Fruit fly (Drosophila melanogaster) whole organism, prepupa: ENCODE measurements around the gene Nepl12.

Experiments used
- Blimp-1 ChIP-seq: fragments of 200-800 bp; sonication (Bioruptor generic); optimal IDR thresholded peaks from 3 replicates; lab custom pipeline; 2017; ENCODE audit warnings: missing biosample characterization, missing genetic modification characterization, mild to moderate bottlenecking, moderate library complexity, missing genetic modification reagents
- CG10631 ChIP-seq: fragments of 200-800 bp; sonication (Bioruptor generic); optimal IDR thresholded peaks from 2 replicates; lab custom pipeline; 2016; ENCODE audit warnings: missing biosample characterization, missing genetic modification characterization
- CG10669 ChIP-seq: fragments of 200-800 bp; sonication (Bioruptor generic); optimal IDR thresholded peaks from 3 replicates; lab custom pipeline; 2018; ENCODE audit warnings: missing biosample characterization, mild to moderate bottlenecking, missing genetic modification characterization, moderate library complexity
- CG11294 ChIP-seq: fragments of 200-800 bp; sonication (Bioruptor generic); IDR thresholded peaks from 2 replicates; pipeline ENCODE4 v1.3.6; 2022; ENCODE audit warnings: missing biosample characterization, missing genetic modification characterization
- CG11902 ChIP-seq: fragments of 200-800 bp; sonication (Bioruptor generic); optimal IDR thresholded peaks from 3 replicates; lab custom pipeline; 2016; ENCODE audit warnings: missing biosample characterization, missing genetic modification characterization
- CG15336 ChIP-seq: fragments of 200-800 bp; sonication (Bioruptor generic); IDR thresholded peaks from 2 replicates; pipeline ENCODE4 v1.3.6; 2022; ENCODE audit warnings: missing biosample characterization, missing genetic modification characterization
- CG16779 ChIP-seq: fragments of 200-800 bp; sonication (Bioruptor generic); optimal IDR thresholded peaks from 3 replicates; lab custom pipeline; 2017; ENCODE audit warnings: missing biosample characterization, mild to moderate bottlenecking, missing genetic modification characterization
- CG3032 ChIP-seq: fragments of 200-800 bp; optimal IDR thresholded peaks from 2 replicates; lab custom pipeline; 2019; ENCODE audit warnings: missing biosample characterization, mild to moderate bottlenecking, missing genetic modification characterization, moderate library complexity
- CG31627 ChIP-seq: fragments of 200-800 bp; sonication (Bioruptor generic); optimal IDR thresholded peaks from 3 replicates; lab custom pipeline; 2016; ENCODE audit warnings: missing biosample characterization, missing genetic modification characterization
- CG32006 ChIP-seq: fragments of 200-800 bp; sonication (Bioruptor generic); optimal IDR thresholded peaks from 3 replicates; lab custom pipeline; 2017; ENCODE audit warnings: missing biosample characterization, mild to moderate bottlenecking, missing genetic modification characterization
- CG34406 ChIP-seq: fragments of 200-800 bp; sonication (Bioruptor generic); optimal IDR thresholded peaks from 3 replicates; lab custom pipeline; 2016; ENCODE audit warnings: missing biosample characterization, missing genetic modification characterization
- CG3919 ChIP-seq: fragments of 200-800 bp; sonication (Bioruptor generic); optimal IDR thresholded peaks from 3 replicates; lab custom pipeline; 2016; ENCODE audit warnings: missing biosample characterization, missing genetic modification characterization
- CG4318 ChIP-seq: fragments of 200-800 bp; sonication (Bioruptor generic); optimal IDR thresholded peaks from 3 replicates; lab custom pipeline; 2017; ENCODE audit warnings: missing biosample characterization, mild to moderate bottlenecking, missing genetic modification characterization
- CG6163 ChIP-seq: fragments of 200-800 bp; sonication (Bioruptor generic); IDR thresholded peaks from 3 replicates; pipeline ENCODE4 v1.3.6; 2022; ENCODE audit warnings: missing biosample characterization, missing genetic modification characterization
- CG6276 ChIP-seq: fragments of 200-800 bp; sonication (Bioruptor generic); optimal IDR thresholded peaks from 2 replicates; lab custom pipeline; 2017; ENCODE audit warnings: missing biosample characterization, mild to moderate bottlenecking, missing genetic modification characterization
- CG6792 ChIP-seq: fragments of 200-800 bp; sonication (Bioruptor generic); optimal IDR thresholded peaks from 3 replicates; lab custom pipeline; 2016; ENCODE audit warnings: missing biosample characterization, missing genetic modification characterization
- CG6808 ChIP-seq: fragments of 200-800 bp; sonication (Bioruptor generic); optimal IDR thresholded peaks from 3 replicates; lab custom pipeline; 2017; ENCODE audit warnings: missing biosample characterization, missing genetic modification characterization, mild to moderate bottlenecking, moderate library complexity, missing genetic modification reagents
- CG6854 ChIP-seq: fragments of 200-800 bp; sonication (Bioruptor generic); optimal IDR thresholded peaks from 2 replicates; lab custom pipeline; 2017; ENCODE audit warnings: missing biosample characterization, mild to moderate bottlenecking, missing genetic modification characterization
- CG7368 ChIP-seq: fragments of 200-800 bp; sonication (Bioruptor generic); optimal IDR thresholded peaks from 3 replicates; lab custom pipeline; 2016; ENCODE audit warnings: missing biosample characterization, missing genetic modification characterization
- CG8119 ChIP-seq: fragments of 200-800 bp; sonication (Bioruptor generic); IDR thresholded peaks from 3 replicates; pipeline ENCODE4 v1.3.6; 2022; ENCODE audit warnings: missing biosample characterization, missing genetic modification characterization
- CG8319 ChIP-seq: fragments of 200-800 bp; sonication (Bioruptor generic); optimal IDR thresholded peaks from 3 replicates; lab custom pipeline; 2016; ENCODE audit warnings: missing biosample characterization, missing genetic modification characterization
- CG8632 ChIP-seq: fragments of 200-800 bp; sonication (Bioruptor generic); optimal IDR thresholded peaks from 3 replicates; lab custom pipeline; 2016; ENCODE audit warnings: missing biosample characterization, missing genetic modification characterization
- CG9139 ChIP-seq: fragments of 200-800 bp; sonication (Bioruptor generic); optimal IDR thresholded peaks from 3 replicates; lab custom pipeline; 2017; ENCODE audit warnings: missing biosample characterization, mild to moderate bottlenecking, missing genetic modification characterization
- Eip75B ChIP-seq: fragments of 200-800 bp; sonication (Bioruptor generic); optimal IDR thresholded peaks from 3 replicates; lab custom pipeline; 2016; ENCODE audit warnings: missing biosample characterization, missing genetic modification characterization
- Eip78C ChIP-seq: fragments of 200-800 bp; sonication (Bioruptor generic); peaks from one replicate; lab custom pipeline; 2016; ENCODE audit warnings: missing biosample characterization, missing genetic modification characterization
- Eip93F ChIP-seq: fragments of 200-800 bp; sonication (Bioruptor generic); optimal IDR thresholded peaks from 2 replicates; lab custom pipeline; 2016; ENCODE audit warnings: missing biosample characterization, mild to moderate bottlenecking, missing genetic modification characterization
- Ets96B ChIP-seq: fragments of 200-800 bp; optimal IDR thresholded peaks from 2 replicates; lab custom pipeline; 2019; ENCODE audit warnings: missing biosample characterization, mild to moderate bottlenecking, missing genetic modification characterization, moderate library complexity
- Hr39 ChIP-seq: fragments of 200-800 bp; sonication (Bioruptor generic); optimal IDR thresholded peaks from 2 replicates; lab custom pipeline; 2016; ENCODE audit warnings: missing biosample characterization, missing genetic modification characterization
- Lpt ChIP-seq: fragments of 200-800 bp; sonication (Bioruptor generic); optimal IDR thresholded peaks from 3 replicates; lab custom pipeline; 2016; ENCODE audit warnings: missing biosample characterization, missing genetic modification characterization
- Met ChIP-seq: fragments of 200-800 bp; sonication (Bioruptor generic); optimal IDR thresholded peaks from 3 replicates; lab custom pipeline; 2016; ENCODE audit warnings: missing biosample characterization, missing genetic modification characterization
- OdsH ChIP-seq: fragments of 200-800 bp; sonication (Bioruptor generic); optimal IDR thresholded peaks from 3 replicates; lab custom pipeline; 2016; ENCODE audit warnings: missing biosample characterization, missing genetic modification characterization
- Sox14 ChIP-seq: fragments of 200-800 bp; sonication (Bioruptor generic); optimal IDR thresholded peaks from 3 replicates; lab custom pipeline; 2016; ENCODE audit warnings: missing biosample characterization, missing genetic modification characterization
- Sox15 ChIP-seq: fragments of 200-800 bp; sonication (Bioruptor generic); optimal IDR thresholded peaks from 3 replicates; lab custom pipeline; 2016; ENCODE audit warnings: missing biosample characterization, missing genetic modification characterization
- achi ChIP-seq: fragments of 200-800 bp; sonication (Bioruptor generic); optimal IDR thresholded peaks from 3 replicates; lab custom pipeline; 2016; ENCODE audit warnings: missing biosample characterization, missing genetic modification characterization
- acj6 ChIP-seq: fragments of 200-800 bp; sonication (Bioruptor generic); optimal IDR thresholded peaks from 3 replicates; lab custom pipeline; 2016; ENCODE audit warnings: missing biosample characterization, missing genetic modification characterization
- cyc ChIP-seq: fragments of 200-800 bp; sonication (Bioruptor generic); optimal IDR thresholded peaks from 3 replicates; lab custom pipeline; 2016; ENCODE audit warnings: missing biosample characterization, missing genetic modification characterization
- dac ChIP-seq: fragments of 200-800 bp; sonication (Bioruptor generic); optimal IDR thresholded peaks from 2 replicates; lab custom pipeline; 2017; ENCODE audit warnings: missing biosample characterization, mild to moderate bottlenecking, missing genetic modification characterization
- dsx ChIP-seq: fragments of 200-800 bp; optimal IDR thresholded peaks from 3 replicates; lab custom pipeline; 2019; ENCODE audit warnings: missing biosample characterization, mild to moderate bottlenecking, missing genetic modification characterization, moderate library complexity; ENCODE audit not compliant: poor library complexity, severe bottlenecking
- eg ChIP-seq: fragments of 200-800 bp; sonication (Bioruptor generic); IDR thresholded peaks from 3 replicates; pipeline ENCODE4 v1.3.6; 2022; ENCODE audit warnings: missing biosample characterization, missing genetic modification characterization
- fd59A ChIP-seq: fragments of 200-800 bp; sonication (Bioruptor generic); optimal IDR thresholded peaks from 2 replicates; lab custom pipeline; 2017; ENCODE audit warnings: missing biosample characterization, mild to moderate bottlenecking, missing genetic modification characterization, missing genetic modification reagents
- fkh ChIP-seq: fragments of 200-800 bp; sonication (Bioruptor generic); optimal IDR thresholded peaks from 3 replicates; lab custom pipeline; 2017; ENCODE audit warnings: missing biosample characterization, mild to moderate bottlenecking, missing genetic modification characterization, moderate library complexity
- lz ChIP-seq: fragments of 200-800 bp; sonication (Bioruptor generic); optimal IDR thresholded peaks from 3 replicates; lab custom pipeline; 2016; ENCODE audit warnings: missing biosample characterization, missing genetic modification characterization
- net ChIP-seq: fragments of 200-800 bp; sonication (Bioruptor generic); optimal IDR thresholded peaks from 3 replicates; lab custom pipeline; 2016; ENCODE audit warnings: missing biosample characterization, missing genetic modification characterization
- pdm3 ChIP-seq: fragments of 200-800 bp; sonication (Bioruptor generic); optimal IDR thresholded peaks from 3 replicates; lab custom pipeline; 2016; ENCODE audit warnings: missing biosample characterization, missing genetic modification characterization
- salr ChIP-seq, 2 experiments: fragments of 200-800 bp; sonication (Bioruptor generic); optimal IDR thresholded peaks; 3 replicates each; lab custom pipeline; 2016 to 2018; ENCODE audit warnings: missing biosample characterization in 2 of 2, missing genetic modification characterization in 2 of 2, mild to moderate bottlenecking in 1 of 2
- spab ChIP-seq: fragments of 200-800 bp; sonication (Bioruptor generic); optimal IDR thresholded peaks from 2 replicates; lab custom pipeline; 2017; ENCODE audit warnings: missing biosample characterization, mild to moderate bottlenecking, missing genetic modification characterization, missing genetic modification reagents
- ss ChIP-seq, 2 experiments: fragments of 200-800 bp; sonication (Bioruptor generic); optimal IDR thresholded peaks; 2 replicates in 1 of 2; 3 replicates in 1 of 2; lab custom pipeline; 2017 to 2018; ENCODE audit warnings: mild to moderate bottlenecking in 2 of 2, missing biosample characterization in 2 of 2, missing genetic modification characterization in 2 of 2, moderate library complexity in 1 of 2
- svp ChIP-seq: fragments of 200-800 bp; sonication (Bioruptor generic); peaks from one replicate; lab custom pipeline; 2016; ENCODE audit warnings: missing biosample characterization, missing genetic modification characterization
- topi ChIP-seq: fragments of 200-800 bp; sonication (Bioruptor generic); optimal IDR thresholded peaks from 3 replicates; lab custom pipeline; 2016; ENCODE audit warnings: missing biosample characterization, missing genetic modification characterization
- vri ChIP-seq: fragments of 200-800 bp; sonication (Bioruptor generic); optimal IDR thresholded peaks from 3 replicates; lab custom pipeline; 2016; ENCODE audit warnings: missing biosample characterization, mild to moderate bottlenecking, missing genetic modification characterization

Gene Nepl12

dm6 chr3R:9701148-9701703 is 25.9 kb downstream of the Nepl12 start (continued):
- TF ChIP-seq lz (GFP tag; lab: Kevin White, UChicago) (no peak), dac (GFP tag; lab: Kevin White, UChicago) (no peak)

- TF ChIP-seq Eip75B (GFP tag; lab: Kevin White, UChicago) (no peak), CG11294 (GFP tag; lab: Robert Waterston, UW) (no peak), CG6163 (GFP tag; lab: Robert Waterston, UW) (no peak), CG6792 (GFP tag; lab: Kevin White, UChicago) (no peak), dsx (GFP tag; lab: Kevin White, UChicago) (no peak), CG8319 (GFP tag; lab: Kevin White, UChicago) (no peak), eg (GFP tag; lab: Robert Waterston, UW) (no peak), CG6808 (GFP tag; lab: Kevin White, UChicago) (no peak), ss (GFP tag; optimal IDR thresholded peaks at IDR 0.05; lab: Kevin White, UChicago) (no peak), CG10669 (GFP tag; lab: Kevin White, UChicago) (no peak), Sox15 (GFP tag; lab: Kevin White, UChicago) (peak; percentile 10), svp (GFP tag; lab: Kevin White, UChicago) (peak; percentile 78), Met (GFP tag; lab: Kevin White, UChicago) (peak; percentile 42), pdm3 (peak; percentile 27), CG15336 (no peak), CG16779 (tag; lab: Kevin White, UChicago) (no peak), topi (no peak), Blimp-1 (GFP tag; lab: Kevin White, UChicago) (no peak), dac (GFP tag; lab: Kevin White, UChicago) (no peak), Sox14 (GFP tag; lab: Kevin White, UChicago) (no peak), acj6 (GFP tag; lab: Kevin White, UChicago) (peak; percentile 2), CG7368 (no peak), vri (GFP tag; lab: Kevin White, UChicago) (no peak), lz (GFP tag; lab: Kevin White, UChicago) (peak; percentile 18), Eip78C (GFP tag; lab: Kevin White, UChicago) (peak; percentile 74), CG8632 (GFP tag; lab: Kevin White, UChicago) (no peak), fkh (GFP tag; lab: Kevin White, UChicago) (no peak), CG10631 (no peak), achi (GFP tag; lab: Kevin White, UChicago) (no peak), CG3032 (tag; lab: Kevin White, UChicago) (no peak), salr (GFP tag; optimal IDR thresholded peaks at IDR 0.05; lab: Kevin White, UChicago) (no peak), Ets96B (tag; lab: Kevin White, UChicago) (no peak), CG9139 (no peak), CG32006 (GFP tag; lab: Kevin White, UChicago) (no peak), spab (GFP tag; lab: Kevin White, UChicago) (no peak), Eip93F (GFP tag; lab: Kevin White, UChicago) (no peak), fd59A (no peak), CG31627 (GFP tag; lab: Kevin White, UChicago) (peak; percentile 15), CG6276 (GFP tag; lab: Kevin White, UChicago) (no peak), CG4318 (no peak), Hr39 (peak; percentile 11), Lpt (no peak), net (GFP tag; lab: Kevin White, UChicago) (no peak), CG34406 (GFP tag; lab: Kevin White, UChicago) (no peak), CG11902 (GFP tag; lab: Kevin White, UChicago) (no peak), CG8119 (GFP tag; lab: Robert Waterston, UW) (no peak), OdsH (no peak), CG6854 (GFP tag; lab: Kevin White, UChicago) (no peak), cyc (GFP tag; lab: Kevin White, UChicago) (no peak), CG3919 (GFP tag; lab: Kevin White, UChicago) (no peak)
Observed at dm6 chr3R:9701897-9702296, 26.6 kb downstream of the Nepl12 start.
